Worm (Caenorhabditis elegans) whole organism, L4 larva: Measurements from ENCODE around the gene srsx-14.

Source experiments
- aha-1 ChIP-seq: fragments of 150-350 bp; peaks from one replicate; lab custom pipeline; 2014; ENCODE audit warnings: missing biosample characterization, missing genetic modification characterization
- daf-16 ChIP-seq, 3 experiments: sonication (generic microtip); optimal IDR thresholded peaks; 2 replicates each; lab custom pipeline; 2016 to 2017; ENCODE audit warnings: missing genetic modification characterization in 3 of 3, missing genetic modification reagents in 3 of 3, mild to moderate bottlenecking in 2 of 3, missing compliant biosample characterization in 2 of 3, missing biosample characterization in 1 of 3, moderate library complexity in 1 of 3
- dmd-8 ChIP-seq: fragments of 200-800 bp; sonication (Bioruptor generic); IDR thresholded peaks from 2 replicates; pipeline ENCODE4 v1.3.6; 2022; ENCODE audit warnings: missing genetic modification characterization, missing compliant biosample characterization
- hlh-30 ChIP-seq: sonication (generic microtip); optimal IDR thresholded peaks from 2 replicates; lab custom pipeline; 2017; ENCODE audit warnings: antibody characterized with exemption, mild to moderate bottlenecking, missing genetic modification characterization, missing compliant biosample characterization; ENCODE audit not compliant: insufficient read depth
- mdt-29 ChIP-seq: fragments of 200-800 bp; sonication (Bioruptor generic); IDR thresholded peaks from 2 replicates; pipeline ENCODE4 v1.3.6; 2022; ENCODE audit warnings: missing genetic modification reagents, missing genetic modification characterization, missing compliant biosample characterization
- nhr-28 ChIP-seq: fragments of 150-350 bp; optimal IDR thresholded peaks from 2 replicates; lab custom pipeline; 2014; ENCODE audit warnings: missing biosample characterization, missing genetic modification characterization
- nhr-42 ChIP-seq: fragments of 200-800 bp; sonication (Bioruptor generic); IDR thresholded peaks from 2 replicates; pipeline ENCODE4 v1.3.6; 2022; ENCODE audit warnings: missing genetic modification characterization, missing compliant biosample characterization
- sdz-12 ChIP-seq: fragments of 200-800 bp; sonication (Bioruptor generic); optimal IDR thresholded peaks from 2 replicates; lab custom pipeline; 2018; ENCODE audit warnings: mild to moderate bottlenecking, missing genetic modification characterization, missing compliant biosample characterization
- unc-130 ChIP-seq: sonication (generic microtip); optimal IDR thresholded peaks from 2 replicates; lab custom pipeline; 2016; ENCODE audit warnings: missing genetic modification reagents, missing genetic modification characterization, missing compliant biosample characterization
- unc-62 ChIP-seq, 3 experiments: fragments of 150-350 bp in 1 of 3; sonication (generic microtip); optimal IDR thresholded peaks in 2 of 3; peaks in 1 of 3; 1 replicate in 1 of 3; 2 replicates in 2 of 3; lab custom pipeline; 2014 to 2017; ENCODE audit warnings: missing biosample characterization in 3 of 3, missing genetic modification characterization in 3 of 3, missing genetic modification reagents in 3 of 3, missing genotype in 1 of 3

The srsx-14 gene

ce11 chrIV:5582267-5582666, 44.7 kb downstream of the srsx-14 start (continued):
- TF ChIP-seq nhr-42 (GFP tag; lab: Robert Waterston, UW): no peak
- TF ChIP-seq, all 104 proteins: peak for 20

ce11 chrIV:5580588-5581308, 46.2 kb downstream of the srsx-14 start:
- TF ChIP-seq nhr-28 (tag; lab: Kevin White, UChicago) (peak; percentile 37), unc-130 (GFP tag; lab: Kevin White, UChicago) (no peak), sdz-12 (peak; percentile 14), mdt-29 (GFP tag; lab: Robert Waterston, UW) (no peak), aha-1 (tag; lab: Kevin White, UChicago) (peak; percentile 7), dmd-8 (GFP tag; lab: Robert Waterston, UW) (no peak), daf-16 (GFP tag; optimal IDR thresholded peaks at IDR 0.05; lab: Kevin White, UChicago) (no peak), daf-16 (tag; optimal IDR thresholded peaks at IDR 0.05; lab: Kevin White, UChicago) (peak; percentile 65), hlh-30 (peak; percentile 45), unc-62 (GFP tag; optimal IDR thresholded peaks at IDR 0.05 in 1 of 2; lab: Kevin White, UChicago) (peak in 1 of 2 experiments; percentile 95), unc-62 (tag; optimal IDR thresholded peaks at IDR 0.05; lab: Kevin White, UChicago) (no peak)
